Fruit fly (Drosophila melanogaster) whole organism, embryonic: ENCODE results near the gene CG13631.
A peak's percentile ranks its signal among the peaks of the same experiment; 100 is the strongest.

Experiments used
- Antp ChIP-seq: fragments of 200-800 bp; sonication (Bioruptor generic); optimal IDR thresholded peaks from 3 replicates; lab custom pipeline; 2016; ENCODE audit warnings: missing biosample characterization, missing genetic modification characterization
- CG10543 ChIP-seq: fragments of 200-800 bp; sonication (Bioruptor generic); optimal IDR thresholded peaks from 3 replicates; lab custom pipeline; 2017; ENCODE audit warnings: missing biosample characterization, mild to moderate bottlenecking, missing genetic modification characterization, moderate library complexity
- CG11695 ChIP-seq: fragments of 200-800 bp; sonication (Bioruptor generic); IDR thresholded peaks from 3 replicates; pipeline ENCODE4 v1.3.6; 2022; ENCODE audit warnings: missing biosample characterization, missing genetic modification characterization
- CG14860 ChIP-seq: fragments of 200-800 bp; sonication (Bioruptor generic); IDR thresholded peaks from 3 replicates; pipeline ENCODE4 v1.3.6; 2022; ENCODE audit warnings: missing biosample characterization, missing genetic modification characterization; ENCODE audit not compliant: partially characterized antibody
- CG15073 ChIP-seq: fragments of 200-800 bp; sonication (Bioruptor generic); optimal IDR thresholded peaks from 2 replicates; lab custom pipeline; 2016; ENCODE audit warnings: missing biosample characterization, missing genetic modification characterization
- CG15269 ChIP-seq: fragments of 200-800 bp; sonication (Bioruptor generic); optimal IDR thresholded peaks from 2 replicates; lab custom pipeline; 2018; ENCODE audit warnings: missing biosample characterization, mild to moderate bottlenecking, missing genetic modification characterization, moderate library complexity
- CG17829 ChIP-seq: fragments of 200-800 bp; optimal IDR thresholded peaks from 2 replicates; lab custom pipeline; 2019; ENCODE audit warnings: missing biosample characterization, mild to moderate bottlenecking, missing genetic modification characterization, moderate library complexity
- CG1832 ChIP-seq: fragments of 200-800 bp; sonication (Bioruptor generic); optimal IDR thresholded peaks from 2 replicates; lab custom pipeline; 2017; ENCODE audit warnings: missing biosample characterization, mild to moderate bottlenecking, missing genetic modification characterization, inconsistent platforms
- CG30403 ChIP-seq: fragments of 200-800 bp; sonication (Bioruptor generic); optimal IDR thresholded peaks from 3 replicates; lab custom pipeline; 2016; ENCODE audit warnings: missing biosample characterization, missing genetic modification characterization
- CG3995 ChIP-seq: fragments of 200-800 bp; sonication (Bioruptor generic); optimal IDR thresholded peaks from 3 replicates; lab custom pipeline; 2016; ENCODE audit warnings: missing biosample characterization, missing genetic modification characterization
- CG4282 ChIP-seq: fragments of 200-800 bp; sonication (Bioruptor generic); optimal IDR thresholded peaks from 2 replicates; lab custom pipeline; 2016; ENCODE audit warnings: missing biosample characterization, missing genetic modification characterization
- CG4854 ChIP-seq: fragments of 200-800 bp; sonication (Bioruptor generic); optimal IDR thresholded peaks from 2 replicates; lab custom pipeline; 2016; ENCODE audit warnings: missing biosample characterization, missing genetic modification characterization, inconsistent platforms
- CG5953 ChIP-seq: fragments of 200-800 bp; sonication (Bioruptor generic); IDR thresholded peaks from 2 replicates; pipeline ENCODE4 v1.3.6; 2022; ENCODE audit warnings: missing biosample characterization, missing genetic modification characterization
- CG7372 ChIP-seq: fragments of 200-800 bp; sonication (Bioruptor generic); IDR thresholded peaks from 2 replicates; pipeline ENCODE4 v1.3.6; 2022; ENCODE audit warnings: missing biosample characterization, missing genetic modification characterization
- CG7786 ChIP-seq: fragments of 200-800 bp; sonication (Bioruptor generic); optimal IDR thresholded peaks from 2 replicates; lab custom pipeline; 2016; ENCODE audit warnings: missing biosample characterization, missing genetic modification characterization
- CG9727 ChIP-seq: fragments of 200-800 bp; sonication (Bioruptor generic); optimal IDR thresholded peaks from 3 replicates; lab custom pipeline; 2017; ENCODE audit warnings: missing biosample characterization, mild to moderate bottlenecking, missing genetic modification characterization
- Dad ChIP-seq: fragments of 200-800 bp; sonication (Bioruptor generic); optimal IDR thresholded peaks from 3 replicates; lab custom pipeline; 2016; ENCODE audit warnings: missing biosample characterization, missing genetic modification characterization
- E2f1 ChIP-seq: fragments of 200-800 bp; sonication (Bioruptor generic); IDR thresholded peaks from 2 replicates; pipeline ENCODE4 v1.3.6; 2022; ENCODE audit warnings: missing biosample characterization, missing genetic modification characterization
- ERR ChIP-seq: fragments of 200-800 bp; sonication (Bioruptor generic); optimal IDR thresholded peaks from 2 replicates; lab custom pipeline; 2016; ENCODE audit warnings: missing biosample characterization, missing genetic modification characterization
- Ets65A ChIP-seq: fragments of 200-800 bp; sonication (Bioruptor generic); peaks from one replicate; lab custom pipeline; 2016; ENCODE audit warnings: missing biosample characterization, missing genetic modification characterization
- Hey ChIP-seq: fragments of 200-800 bp; sonication (Bioruptor generic); optimal IDR thresholded peaks from 3 replicates; lab custom pipeline; 2018; ENCODE audit warnings: missing biosample characterization, mild to moderate bottlenecking, missing genetic modification characterization
- Hr78 ChIP-seq, 2 experiments: fragments of 200-800 bp in 1 of 2; fragments of >200 bp in 1 of 2; sonication (Bioruptor generic) in 1 of 2; optimal IDR thresholded peaks; 2 replicates each; lab custom pipeline; 2017 to 2019; ENCODE audit warnings: missing biosample characterization in 2 of 2, missing genetic modification characterization in 2 of 2, mild to moderate bottlenecking in 1 of 2, moderate library complexity in 1 of 2
- Lim3 ChIP-seq: fragments of 200-800 bp; sonication (Bioruptor generic); IDR thresholded peaks from 2 replicates; pipeline ENCODE4 v1.3.6; 2022; ENCODE audit warnings: missing biosample characterization, missing genetic modification characterization
- MESR4 ChIP-seq: fragments of 200-800 bp; sonication (Bioruptor generic); optimal IDR thresholded peaks from 2 replicates; lab custom pipeline; 2018; ENCODE audit warnings: missing biosample characterization, mild to moderate bottlenecking, missing genetic modification characterization, moderate library complexity
- Mad ChIP-seq: fragments of 200-800 bp; sonication (Bioruptor generic); optimal IDR thresholded peaks from 2 replicates; lab custom pipeline; 2016; ENCODE audit warnings: missing biosample characterization, missing genetic modification characterization
- Mes4 ChIP-seq: fragments of 200-800 bp; sonication (Bioruptor generic); optimal IDR thresholded peaks from 2 replicates; lab custom pipeline; 2016; ENCODE audit warnings: missing biosample characterization, missing genetic modification characterization
- Mrtf ChIP-seq: fragments of 200-800 bp; sonication (Bioruptor generic); IDR thresholded peaks from 3 replicates; pipeline ENCODE4 v1.3.6; 2022; ENCODE audit warnings: missing biosample characterization, missing genetic modification characterization
- Neu2 ChIP-seq: fragments of 200-800 bp; sonication (Bioruptor generic); optimal IDR thresholded peaks from 3 replicates; lab custom pipeline; 2016; ENCODE audit warnings: missing biosample characterization, missing genetic modification characterization, borderline replicate concordance
- Nf-YB ChIP-seq: fragments of 200-800 bp; sonication (Bioruptor generic); optimal IDR thresholded peaks from 3 replicates; lab custom pipeline; 2019; ENCODE audit warnings: missing biosample characterization, mild to moderate bottlenecking, missing genetic modification characterization, moderate library complexity
- Sry-β ChIP-seq: fragments of 200-800 bp; sonication (Bioruptor generic); optimal IDR thresholded peaks from 2 replicates; lab custom pipeline; 2018; ENCODE audit warnings: missing biosample characterization, mild to moderate bottlenecking, missing genetic modification characterization, moderate library complexity
- Xbp1 ChIP-seq: fragments of 200-800 bp; sonication (Bioruptor generic); optimal IDR thresholded peaks from 3 replicates; lab custom pipeline; 2016; ENCODE audit warnings: missing biosample characterization, mild to moderate bottlenecking, missing genetic modification characterization
- ab ChIP-seq: fragments of 200-800 bp; sonication (Bioruptor generic); optimal IDR thresholded peaks from 2 replicates; lab custom pipeline; 2016; ENCODE audit warnings: missing biosample characterization, missing genetic modification characterization
- az2 ChIP-seq: fragments of 200-800 bp; sonication (Bioruptor generic); optimal IDR thresholded peaks from 3 replicates; lab custom pipeline; 2016; ENCODE audit warnings: missing biosample characterization, missing genetic modification characterization
- bcd ChIP-seq: fragments of 200-800 bp; sonication (Bioruptor generic); optimal IDR thresholded peaks from 2 replicates; lab custom pipeline; 2017; ENCODE audit warnings: missing biosample characterization, mild to moderate bottlenecking, missing genetic modification characterization
- bigmax ChIP-seq: fragments of 200-800 bp; sonication (Bioruptor generic); optimal IDR thresholded peaks from 2 replicates; lab custom pipeline; 2018; ENCODE audit warnings: missing biosample characterization, mild to moderate bottlenecking, missing genetic modification characterization
- da ChIP-seq: fragments of 200-800 bp; sonication (Bioruptor generic); optimal IDR thresholded peaks from 2 replicates; lab custom pipeline; 2016; ENCODE audit warnings: missing biosample characterization, missing genetic modification characterization
- ewg ChIP-seq: fragments of 200-800 bp; sonication (Bioruptor generic); optimal IDR thresholded peaks from 3 replicates; lab custom pipeline; 2017; ENCODE audit warnings: mild to moderate bottlenecking, missing biosample characterization, missing genetic modification reagents, missing genetic modification characterization
- fd3F ChIP-seq: fragments of 200-800 bp; sonication (Bioruptor generic); optimal IDR thresholded peaks from 2 replicates; lab custom pipeline; 2018; ENCODE audit warnings: missing biosample characterization, mild to moderate bottlenecking, missing genetic modification characterization, moderate library complexity
- gce ChIP-seq: fragments of 200-800 bp; sonication (Bioruptor generic); IDR thresholded peaks from 3 replicates; pipeline ENCODE4 v1.3.6; 2022; ENCODE audit warnings: missing biosample characterization, missing genetic modification characterization
- hbn ChIP-seq: fragments of 200-800 bp; sonication (Bioruptor generic); IDR thresholded peaks from 2 replicates; pipeline ENCODE4 v1.3.6; 2022; ENCODE audit warnings: missing biosample characterization, missing genetic modification characterization; ENCODE audit not compliant: partially characterized antibody
- inv ChIP-seq: fragments of 200-800 bp; sonication (Bioruptor generic); IDR thresholded peaks from 2 replicates; pipeline ENCODE4 v1.3.6; 2022; ENCODE audit warnings: missing biosample characterization, missing genetic modification characterization; ENCODE audit not compliant: partially characterized antibody
- kay ChIP-seq: fragments of 200-800 bp; sonication (Bioruptor generic); optimal IDR thresholded peaks from 2 replicates; lab custom pipeline; 2016; ENCODE audit warnings: missing biosample characterization, missing genetic modification characterization
- lilli ChIP-seq: fragments of 200-800 bp; sonication (Bioruptor generic); optimal IDR thresholded peaks from 3 replicates; lab custom pipeline; 2016; ENCODE audit warnings: missing biosample characterization, missing genetic modification characterization
- mirr ChIP-seq: fragments of 200-800 bp; sonication (Bioruptor generic); optimal IDR thresholded peaks from 3 replicates; lab custom pipeline; 2018; ENCODE audit warnings: missing biosample characterization, mild to moderate bottlenecking, missing genetic modification characterization
- otp ChIP-seq: fragments of 200-800 bp; sonication (Bioruptor generic); IDR thresholded peaks from 3 replicates; pipeline ENCODE4, ENCODE4 v1.3.6; 2022; ENCODE audit warnings: missing biosample characterization, missing genetic modification characterization
- pnt ChIP-seq: fragments of 200-800 bp; sonication (Bioruptor generic); optimal IDR thresholded peaks from 3 replicates; lab custom pipeline; 2016; ENCODE audit warnings: missing biosample characterization, missing genetic modification characterization
- run ChIP-seq: fragments of 200-800 bp; sonication (Bioruptor generic); optimal IDR thresholded peaks from 3 replicates; lab custom pipeline; 2018; ENCODE audit warnings: missing biosample characterization, mild to moderate bottlenecking, missing genetic modification characterization
- sima ChIP-seq: fragments of 200-800 bp; sonication (Bioruptor generic); optimal IDR thresholded peaks from 2 replicates; lab custom pipeline; 2016; ENCODE audit warnings: missing biosample characterization, missing genetic modification characterization
- wek ChIP-seq: fragments of 200-800 bp; sonication (Bioruptor generic); optimal IDR thresholded peaks from 3 replicates; lab custom pipeline; 2018; ENCODE audit warnings: missing biosample characterization, mild to moderate bottlenecking, missing genetic modification characterization, moderate library complexity
- zf30C ChIP-seq: fragments of 200-800 bp; sonication (Bioruptor generic); optimal IDR thresholded peaks from 3 replicates; lab custom pipeline; 2018; ENCODE audit warnings: missing biosample characterization, mild to moderate bottlenecking, missing genetic modification characterization

Gene CG13631

DNA sequence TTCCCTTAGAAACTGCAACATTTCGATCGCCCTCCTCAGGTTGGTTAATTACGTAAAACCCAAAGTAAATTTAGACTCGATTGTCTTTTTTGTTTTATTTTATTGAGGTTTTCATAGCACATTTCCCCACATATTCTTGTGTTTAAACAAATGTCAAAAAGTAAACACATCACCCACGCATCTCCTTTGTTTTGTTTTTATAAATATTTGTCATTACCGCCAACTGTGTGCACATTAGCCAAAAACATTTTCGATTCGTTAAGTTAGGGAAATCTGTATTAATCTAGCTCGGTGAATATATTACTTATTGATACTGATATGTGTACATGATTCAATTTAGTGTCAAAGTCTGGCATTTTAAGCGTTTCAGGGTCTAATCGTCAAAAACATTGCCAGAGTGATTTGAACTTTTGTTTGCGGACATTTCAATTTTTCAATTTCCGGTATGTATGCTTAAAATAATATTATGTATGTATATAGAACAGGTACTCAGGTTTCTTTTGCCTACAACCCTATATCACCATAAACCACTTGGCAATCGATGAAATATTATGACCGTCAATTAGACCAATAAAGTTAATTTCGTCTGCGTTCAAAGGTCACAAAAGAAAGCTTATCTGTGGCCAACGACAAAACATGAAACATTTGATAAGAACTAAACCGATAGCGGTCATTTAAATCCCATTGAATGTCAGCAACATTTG is 40.6 kb downstream of the CG13631 start (continued):
- TF ChIP-seq hbn (GFP tag; lab: Robert Waterston, UW) (no peak), CG4854 (GFP tag; lab: Kevin White, UChicago) (peak; percentile 63), Mrtf (no peak), Hr78 (GFP tag; optimal IDR thresholded peaks at IDR 0.05; lab: Kevin White, UChicago) (peak in 1 of 2 experiments; percentile 33), Dad (no peak), fd3F (GFP tag; lab: Kevin White, UChicago) (peak; percentile 61), CG3995 (GFP tag; lab: Kevin White, UChicago) (no peak), pnt (no peak), CG30403 (no peak), CG10543 (peak; percentile 48), Ets65A (GFP tag; lab: Kevin White, UChicago) (no peak), CG9727 (GFP tag; lab: Kevin White, UChicago) (peak; percentile 47), run (tag; lab: Kevin White, UChicago) (peak; percentile 52), otp (GFP tag; lab: Robert Waterston, UW) (no peak), wek (peak; percentile 75), CG17829 (tag; lab: Kevin White, UChicago) (no peak), ewg (GFP tag; lab: Kevin White, UChicago) (no peak), bigmax (GFP tag; lab: Kevin White, UChicago) (peak; percentile 12), Xbp1 (GFP tag; lab: Kevin White, UChicago) (no peak), Lim3 (GFP tag; lab: Robert Waterston, UW) (no peak), MESR4 (GFP tag; lab: Kevin White, UChicago) (no peak), da (GFP tag; lab: Kevin White, UChicago) (no peak), inv (GFP tag; lab: Robert Waterston, UW) (no peak), az2 (no peak), E2f1 (GFP tag; lab: Robert Waterston, UW) (no peak), ab (GFP tag; lab: Kevin White, UChicago) (no peak), sima (no peak), CG7786 (GFP tag; lab: Kevin White, UChicago) (no peak), CG5953 (GFP tag; lab: Robert Waterston, UW) (no peak), CG14860 (GFP tag; lab: Robert Waterston, UW) (no peak), zf30C (GFP tag; lab: Kevin White, UChicago) (no peak), gce (GFP tag; lab: Robert Waterston, UW) (no peak), CG7372 (no peak), Nf-YB (GFP tag; lab: Kevin White, UChicago) (peak; percentile 35), Neu2 (GFP tag; lab: Kevin White, UChicago) (no peak), lilli (GFP tag; lab: Kevin White, UChicago) (no peak), bcd (no peak), CG11695 (0 out of 3 replicates have a peak, but pooled peaks have one; percentile 11), kay (no peak), Hey (tag; lab: Kevin White, UChicago) (no peak), Antp (GFP tag; lab: Kevin White, UChicago) (no peak), CG1832 (GFP tag; lab: Kevin White, UChicago) (no peak), CG4282 (no peak), ERR (no peak), Mad (GFP tag; lab: Kevin White, UChicago) (no peak), mirr (GFP tag; lab: Kevin White, UChicago) (peak; percentile 39), Sry-β (GFP tag; lab: Kevin White, UChicago) (peak; percentile 31), Mes4 (GFP tag; lab: Kevin White, UChicago) (no peak), CG15269 (tag; lab: Kevin White, UChicago) (no peak), CG15073 (GFP tag; lab: Kevin White, UChicago) (no peak)
